Worm (Caenorhabditis elegans) whole organism, midembryonic: ENCODE data around the gene fbxa-79.

Experiments used
- T22C8.4 ChIP-seq: fragments of 200-800 bp; sonication (Bioruptor generic); IDR thresholded peaks from 2 replicates; pipeline ENCODE4 v1.3.6; 2022; ENCODE audit warnings: missing genetic modification characterization, missing compliant biosample characterization
- cog-1 ChIP-seq: sonication (generic microtip); optimal IDR thresholded peaks from 2 replicates; lab custom pipeline; 2016; ENCODE audit warnings: missing genetic modification characterization, missing compliant biosample characterization
- flt-1 ChIP-seq: fragments of 200-800 bp; sonication (Bioruptor generic); IDR thresholded peaks from 2 replicates; pipeline ENCODE4 v1.3.6; 2022; ENCODE audit warnings: missing genetic modification characterization, missing compliant biosample characterization
- klf-2 ChIP-seq: fragments of 200-800 bp; sonication (Bioruptor generic); conservative IDR thresholded peaks from 2 replicates; pipeline ENCODE4 v1.3.6; 2022; ENCODE audit warnings: missing genetic modification reagents, missing genetic modification characterization, missing compliant biosample characterization
- med-1 ChIP-seq: sonication (generic microtip); optimal IDR thresholded peaks from 2 replicates; lab custom pipeline; 2017; ENCODE audit warnings: missing genetic modification characterization, mild to moderate bottlenecking, missing compliant biosample characterization, antibody characterized with exemption, missing genetic modification reagents; ENCODE audit not compliant: insufficient read depth
- ref-1 ChIP-seq: fragments of 200-800 bp; sonication (Bioruptor generic); conservative IDR thresholded peaks from 2 replicates; pipeline ENCODE4 v1.3.6; 2022; ENCODE audit warnings: missing genetic modification reagents, missing genetic modification characterization, missing compliant biosample characterization
- tab-1 ChIP-seq: fragments of 200-800 bp; sonication (Bioruptor generic); IDR thresholded peaks from 2 replicates; pipeline ENCODE4 v1.3.6; 2022; ENCODE audit warnings: missing genetic modification characterization, missing compliant biosample characterization
- ztf-23 ChIP-seq: fragments of 200-800 bp; sonication (Bioruptor generic); IDR thresholded peaks from 2 replicates; pipeline ENCODE4 v1.3.6; 2022; ENCODE audit warnings: missing genetic modification reagents, missing genetic modification characterization, missing compliant biosample characterization
- ztf-29 ChIP-seq: fragments of 200-800 bp; sonication (Bioruptor generic); IDR thresholded peaks from 2 replicates; pipeline ENCODE4 v1.3.6; 2022; ENCODE audit warnings: missing genetic modification reagents, missing genetic modification characterization, missing compliant biosample characterization

Gene fbxa-79

DNA sequence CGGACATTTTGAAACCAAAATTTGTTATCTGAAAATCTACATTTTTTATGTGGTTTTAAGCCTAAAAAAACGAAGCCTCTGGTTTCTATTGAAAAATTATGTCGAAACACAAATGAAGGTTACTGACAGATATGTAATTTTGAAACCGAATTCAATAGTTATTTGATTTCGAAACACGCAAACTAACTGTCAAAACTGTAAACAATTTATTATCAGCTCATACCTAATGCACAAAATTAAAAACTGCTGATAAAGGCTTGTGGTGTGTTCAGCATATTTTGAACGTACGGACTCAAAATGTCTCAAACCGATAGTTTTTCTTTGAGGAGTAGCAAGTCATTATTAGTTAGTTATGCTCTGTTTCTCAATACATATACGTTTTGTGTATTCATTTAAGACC is 34.4 kb upstream of the fbxa-79 start, which contains the start of gene fbxa-26:
fbxa-26 (minus strand) TSS at position 35 of the 400 bp plus-strand sequence.
- TF ChIP-seq cog-1 = no peak
- no peak for TF ChIP-seq tab-1 (GFP tag; lab: Robert Waterston, UW)
- TF ChIP-seq ztf-29 (GFP tag; lab: Robert Waterston, UW) = no peak
- no peak for TF ChIP-seq med-1 (GFP tag; lab: Kevin White, UChicago)
- TF ChIP-seq flt-1 (GFP tag; lab: Robert Waterston, UW) = no peak
- no peak for TF ChIP-seq ref-1
- no peak for TF ChIP-seq klf-2 (GFP tag; lab: Robert Waterston, UW)
- no peak for TF ChIP-seq T22C8.4 (GFP tag; lab: Robert Waterston, UW)
- TF ChIP-seq ztf-23 (GFP tag; lab: Robert Waterston, UW) = no peak

DNA sequence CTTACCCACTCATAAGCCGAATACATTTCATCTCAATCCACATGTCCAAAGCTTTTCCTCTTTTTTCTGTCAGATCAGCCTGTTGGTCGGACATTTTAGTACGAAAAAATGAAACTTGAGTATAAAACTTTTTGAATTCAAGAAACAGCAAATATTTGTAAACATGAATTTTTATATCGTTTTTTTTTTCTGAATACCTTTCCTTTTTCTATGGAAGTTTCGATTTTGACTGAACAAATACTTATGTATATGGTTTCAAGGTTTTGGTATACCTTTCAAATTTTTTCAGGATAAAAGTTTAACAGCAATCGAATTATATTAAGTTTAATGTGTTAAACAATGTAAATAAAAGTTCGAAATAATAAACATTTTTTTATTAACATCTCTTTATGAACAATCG is 32.1 kb upstream of the fbxa-79 start, which contains the start of gene fbxa-5:
fbxa-5 (minus strand) TSS at position 101 of the 400 bp plus-strand sequence.
- no peak for TF ChIP-seq tab-1 (GFP tag; lab: Robert Waterston, UW)
- TF ChIP-seq flt-1 (GFP tag; lab: Robert Waterston, UW) = no peak
- no peak for TF ChIP-seq med-1 (GFP tag; lab: Kevin White, UChicago)
- no peak for TF ChIP-seq cog-1
- TF ChIP-seq T22C8.4 (GFP tag; lab: Robert Waterston, UW) = no peak
- no peak for TF ChIP-seq ztf-23 (GFP tag; lab: Robert Waterston, UW)
- no peak for TF ChIP-seq ref-1
- no peak for TF ChIP-seq klf-2 (GFP tag; lab: Robert Waterston, UW)
- no peak for TF ChIP-seq ztf-29 (GFP tag; lab: Robert Waterston, UW)

DNA sequence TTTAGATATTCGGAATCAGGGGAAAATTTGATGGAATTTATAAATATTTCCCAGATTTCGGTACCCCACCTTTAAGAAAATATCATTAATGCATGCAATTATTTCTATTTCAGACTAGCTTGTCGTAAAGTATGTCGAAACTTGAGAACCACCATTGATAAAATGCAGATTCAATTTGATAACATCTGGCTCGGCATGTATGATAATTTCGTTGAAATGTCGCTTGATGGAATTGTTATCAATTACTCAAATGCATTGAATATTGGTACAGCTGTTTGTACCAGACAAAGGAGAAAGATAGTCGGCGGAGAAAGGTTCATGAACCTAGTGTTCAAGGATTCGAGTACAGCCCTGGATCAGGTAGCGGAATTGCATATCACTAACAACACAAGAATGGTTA is 23.8 kb upstream of the fbxa-79 start, which contains the start of gene Y82E9BL.19:
Y82E9BL.19 (plus strand) TSS at position 123 of the 400 bp plus-strand sequence.
- no peak for TF ChIP-seq ztf-29 (GFP tag; lab: Robert Waterston, UW)
- no peak for TF ChIP-seq med-1 (GFP tag; lab: Kevin White, UChicago)
- TF ChIP-seq ztf-23 (GFP tag; lab: Robert Waterston, UW) = no peak
- TF ChIP-seq flt-1 (GFP tag; lab: Robert Waterston, UW) = no peak
- TF ChIP-seq cog-1 = no peak
- no peak for TF ChIP-seq tab-1 (GFP tag; lab: Robert Waterston, UW)
- no peak for TF ChIP-seq klf-2 (GFP tag; lab: Robert Waterston, UW)
- TF ChIP-seq ref-1 = no peak
- TF ChIP-seq T22C8.4 (GFP tag; lab: Robert Waterston, UW) = no peak

DNA sequence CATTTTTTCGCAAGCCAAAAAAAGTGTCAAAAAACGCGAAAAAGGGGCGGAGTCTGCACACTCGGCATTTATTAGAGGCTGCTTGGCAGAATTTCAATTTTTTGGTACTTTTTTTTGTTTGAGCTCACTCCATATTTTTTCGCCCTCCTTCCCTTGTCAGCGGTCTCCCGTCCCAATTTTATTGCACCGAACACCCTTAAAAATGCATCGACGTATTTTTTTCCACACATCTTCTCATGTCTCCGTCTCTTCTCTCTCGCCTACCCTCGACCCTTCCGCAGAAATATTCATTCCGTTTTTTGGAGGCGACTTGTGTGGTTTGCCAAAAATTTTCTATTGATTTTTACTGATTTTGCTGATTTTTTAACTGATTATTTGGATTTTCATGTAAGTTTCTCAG is 18.4 kb upstream of the fbxa-79 start, which contains the start of gene Y82E9BL.18:
Y82E9BL.18 (plus strand) TSS at position 301 of the 400 bp plus-strand sequence.
- TF ChIP-seq ztf-23 (GFP tag; lab: Robert Waterston, UW) (no peak), ref-1 (no peak), T22C8.4 (GFP tag; lab: Robert Waterston, UW) (no peak), tab-1 (GFP tag; lab: Robert Waterston, UW) (no peak), cog-1 (no peak), ztf-29 (GFP tag; lab: Robert Waterston, UW) (no peak), flt-1 (GFP tag; lab: Robert Waterston, UW) (no peak), klf-2 (GFP tag; lab: Robert Waterston, UW) (no peak), med-1 (GFP tag; lab: Kevin White, UChicago) (no peak)

DNA sequence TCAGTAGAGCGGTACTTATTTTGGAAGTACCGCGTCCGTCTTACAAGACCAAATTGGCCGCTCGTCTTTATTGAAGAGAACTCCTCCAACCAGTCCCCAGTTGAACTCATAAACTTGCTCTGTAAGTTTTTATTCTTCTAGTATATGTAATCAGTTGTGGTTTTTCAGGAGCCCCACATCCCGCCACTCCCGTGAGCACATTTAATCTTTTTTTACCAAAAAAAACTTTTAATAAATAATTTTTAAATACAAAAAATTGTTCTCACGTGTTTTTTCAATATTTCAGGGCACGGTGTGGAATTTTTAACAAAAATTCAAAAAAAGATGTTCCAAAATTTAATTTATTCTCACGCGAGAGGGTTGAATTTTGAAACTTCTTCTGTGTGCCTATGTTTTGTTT is 16.4 kb upstream of the fbxa-79 start, which contains the start of gene fbxa-14:
fbxa-14 (minus strand) TSS at position 101 of the 400 bp plus-strand sequence.
- no peak for TF ChIP-seq med-1 (GFP tag; lab: Kevin White, UChicago)
- TF ChIP-seq ztf-29 (GFP tag; lab: Robert Waterston, UW) = no peak
- TF ChIP-seq klf-2 (GFP tag; lab: Robert Waterston, UW) = no peak
- TF ChIP-seq ztf-23 (GFP tag; lab: Robert Waterston, UW) = no peak
- TF ChIP-seq ref-1 = no peak
- TF ChIP-seq T22C8.4 (GFP tag; lab: Robert Waterston, UW) = no peak
- TF ChIP-seq tab-1 (GFP tag; lab: Robert Waterston, UW) = no peak
- TF ChIP-seq flt-1 (GFP tag; lab: Robert Waterston, UW) = no peak
- no peak for TF ChIP-seq cog-1

DNA sequence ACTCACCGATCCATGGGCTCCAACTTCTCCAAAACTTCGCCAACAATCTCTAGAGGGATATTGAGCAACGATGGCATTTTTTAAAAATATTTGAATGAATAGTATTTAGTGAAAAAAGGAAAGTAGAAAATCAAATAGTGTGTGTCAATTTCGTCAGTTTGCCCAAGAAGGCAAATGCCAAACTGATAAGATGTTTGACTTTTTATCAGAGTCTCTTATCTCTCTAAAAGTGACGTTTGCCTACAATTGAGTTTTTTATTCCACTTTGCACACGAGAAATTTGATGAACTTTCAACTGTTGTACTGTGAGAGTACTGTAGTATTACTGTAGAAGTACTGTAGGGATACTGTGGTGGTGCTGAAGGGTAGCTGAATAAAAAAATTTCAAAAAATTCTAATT is 15.5 kb upstream of the fbxa-79 start:
- TF ChIP-seq ztf-23 (GFP tag; lab: Robert Waterston, UW) (no peak), T22C8.4 (GFP tag; lab: Robert Waterston, UW) (no peak), klf-2 (GFP tag; lab: Robert Waterston, UW) (no peak), ref-1 (no peak), flt-1 (GFP tag; lab: Robert Waterston, UW) (no peak), ztf-29 (GFP tag; lab: Robert Waterston, UW) (no peak), cog-1 (no peak), med-1 (GFP tag; lab: Kevin White, UChicago) (no peak), tab-1 (GFP tag; lab: Robert Waterston, UW) (no peak)

DNA sequence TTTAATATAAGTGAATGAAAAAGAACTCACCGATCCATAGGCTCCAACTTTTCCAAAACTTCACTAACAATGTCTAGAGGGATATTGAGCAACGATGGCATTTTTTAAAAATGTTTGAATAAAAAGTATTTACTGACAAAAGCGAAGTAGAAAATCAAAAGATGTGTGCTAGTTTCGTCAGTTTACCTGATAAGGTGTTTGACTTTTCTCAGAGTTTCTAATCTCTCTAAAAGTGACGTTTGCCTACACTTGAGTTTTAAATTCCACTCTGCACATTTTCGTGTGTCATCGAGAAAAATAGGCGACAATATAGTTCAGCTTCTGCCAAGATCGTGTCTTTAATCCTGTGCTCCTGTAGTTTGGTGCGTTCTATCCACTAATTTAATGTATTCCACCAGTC is 13.5 kb upstream of the fbxa-79 start, which contains the start of gene fbxa-15:
fbxa-15 (minus strand) TSS at position 101 of the 400 bp plus-strand sequence.
- TF ChIP-seq cog-1 (no peak), tab-1 (GFP tag; lab: Robert Waterston, UW) (no peak), klf-2 (GFP tag; lab: Robert Waterston, UW) (no peak), ztf-29 (GFP tag; lab: Robert Waterston, UW) (no peak), ref-1 (no peak), med-1 (GFP tag; lab: Kevin White, UChicago) (no peak), flt-1 (GFP tag; lab: Robert Waterston, UW) (no peak), T22C8.4 (GFP tag; lab: Robert Waterston, UW) (no peak), ztf-23 (GFP tag; lab: Robert Waterston, UW) (no peak)

DNA sequence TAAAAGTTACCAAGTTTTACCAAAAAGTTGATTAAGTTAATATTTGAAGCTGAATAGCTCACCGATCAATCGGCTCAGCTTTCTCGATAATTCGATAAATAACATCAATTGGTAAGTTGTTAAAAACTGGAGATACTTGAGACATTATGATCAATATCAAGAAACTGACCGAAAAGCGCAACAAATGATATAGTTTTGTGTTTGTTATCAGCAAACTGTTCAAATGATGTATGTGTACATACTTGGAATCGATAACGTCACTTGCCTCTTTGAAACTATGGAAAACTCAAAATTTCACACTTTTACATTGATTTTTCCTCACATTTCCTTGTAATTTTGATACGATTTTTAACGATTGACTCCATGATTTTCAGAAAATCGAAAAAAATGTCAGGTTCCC is 6.9 kb upstream of the fbxa-79 start, which contains the start of the genes fbxa-80 and fbxa-19:
fbxa-80 (minus strand) TSS at position 173 of the 400 bp plus-strand sequence.
fbxa-19 (plus strand) TSS at position 364 of the 400 bp plus-strand sequence.
- TF ChIP-seq cog-1 (no peak), tab-1 (GFP tag; lab: Robert Waterston, UW) (no peak), med-1 (GFP tag; lab: Kevin White, UChicago) (no peak), ztf-29 (GFP tag; lab: Robert Waterston, UW) (no peak), flt-1 (GFP tag; lab: Robert Waterston, UW) (no peak), klf-2 (GFP tag; lab: Robert Waterston, UW) (no peak), T22C8.4 (GFP tag; lab: Robert Waterston, UW) (no peak), ref-1 (no peak), ztf-23 (GFP tag; lab: Robert Waterston, UW) (no peak)

DNA sequence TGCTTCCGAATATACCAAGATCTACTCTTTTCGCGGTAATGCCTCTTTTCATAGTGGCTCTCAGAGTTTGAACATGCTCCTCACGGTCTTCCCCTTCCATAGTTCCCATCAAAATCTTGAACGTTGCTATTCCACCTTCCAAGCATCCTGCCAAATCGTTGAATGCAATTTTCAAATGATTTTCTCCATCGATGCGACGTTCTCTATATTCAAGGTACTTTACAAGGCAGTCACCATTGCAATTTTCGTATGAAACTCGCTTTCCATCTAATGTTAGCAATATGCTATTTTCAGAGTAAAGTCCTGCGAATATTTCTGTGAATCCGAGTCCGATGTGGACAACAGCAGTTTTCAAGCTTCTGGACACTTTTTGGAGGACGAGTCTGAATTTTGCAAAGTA is 6.2 kb upstream of the fbxa-79 start:
- TF ChIP-seq ztf-23 (GFP tag; lab: Robert Waterston, UW) = no peak
- no peak for TF ChIP-seq ref-1
- TF ChIP-seq med-1 (GFP tag; lab: Kevin White, UChicago) = no peak
- no peak for TF ChIP-seq flt-1 (GFP tag; lab: Robert Waterston, UW)
- no peak for TF ChIP-seq T22C8.4 (GFP tag; lab: Robert Waterston, UW)
- TF ChIP-seq tab-1 (GFP tag; lab: Robert Waterston, UW) = no peak
- TF ChIP-seq cog-1 = no peak
- no peak for TF ChIP-seq klf-2 (GFP tag; lab: Robert Waterston, UW)
- TF ChIP-seq ztf-29 (GFP tag; lab: Robert Waterston, UW) = no peak
